Fruit fly (Drosophila melanogaster) Kc167 (cell line): ENCODE measurements around the gene CG43098.

ENCODE experiments used
- Myc ChIP-seq: fragments of >200 bp; optimal IDR thresholded peaks from 2 replicates; lab custom pipeline; 2017; ENCODE audit warnings: missing external identifiers
- Sin3A ChIP-seq: fragments of >200 bp; optimal IDR thresholded peaks from 2 replicates; lab custom pipeline; 2018; ENCODE audit warnings: missing external identifiers
- h ChIP-seq: fragments of >200 bp; optimal IDR thresholded peaks from 3 replicates; lab custom pipeline; 2018; ENCODE audit warnings: missing external identifiers
- insv ChIP-seq: fragments of >200 bp; optimal IDR thresholded peaks from 3 replicates; lab custom pipeline; 2018; ENCODE audit warnings: missing external identifiers
- psq ChIP-seq: fragments of >200 bp; optimal IDR thresholded peaks from 2 replicates; lab custom pipeline; 2017; ENCODE audit warnings: missing external identifiers
- ttk ChIP-seq: sonication (Bioruptor generic); optimal IDR thresholded peaks from 2 replicates; lab custom pipeline; 2017; ENCODE audit warnings: missing external identifiers

CG43098 gene

dm6 chr3L:3658768-3659167 lies at the start of gene CG43098:
Gene CG43098 (plus strand): TSS chr3L:3659068.
- TF ChIP-seq Myc (lab: Kevin White, UChicago) = no peak
- TF ChIP-seq Sin3A (lab: Kevin White, UChicago) = no peak
- no peak for TF ChIP-seq ttk (lab: Kevin White, UChicago)
- no peak for TF ChIP-seq psq (lab: Kevin White, UChicago)
- TF ChIP-seq h (lab: Kevin White, UChicago) = no peak
- TF ChIP-seq insv (lab: Kevin White, UChicago) = no peak

dm6 chr3L:3611892-3612291 lies 47.0 kb upstream of the CG43098 start, which contains the start of gene CG10359:
Gene CG10359 (plus strand): TSS chr3L:3612192.
- no peak for TF ChIP-seq Sin3A (lab: Kevin White, UChicago)
- TF ChIP-seq psq (lab: Kevin White, UChicago) = no peak
- no peak for TF ChIP-seq h (lab: Kevin White, UChicago)
- TF ChIP-seq ttk (lab: Kevin White, UChicago) = no peak
- TF ChIP-seq insv (lab: Kevin White, UChicago) = no peak
- TF ChIP-seq Myc (lab: Kevin White, UChicago) = no peak

dm6 chr3L:3612582-3613285 lies 46.1 kb upstream of the CG43098 start:
- TF ChIP-seq psq (lab: Kevin White, UChicago) (no peak), Sin3A (lab: Kevin White, UChicago) (no peak), Myc (lab: Kevin White, UChicago) (no peak), insv (lab: Kevin White, UChicago) (no peak), h (lab: Kevin White, UChicago) (no peak), ttk (lab: Kevin White, UChicago) (no peak)

- TF ChIP-seq ttk (lab: Kevin White, UChicago) = no peak
Observed at dm6 chr3L:3615082-3615481, 43.8 kb upstream of the CG43098 start, which contains the start of gene CG10357. Gene CG10357 (plus strand): TSS chr3L:3615382.

- TF ChIP-seq h (lab: Kevin White, UChicago) (no peak), Myc (lab: Kevin White, UChicago) (no peak)
Observed at dm6 chr3L:3616344-3616743, 42.5 kb upstream of the CG43098 start.

dm6 chr3L:3617252-3617651 lies 41.6 kb upstream of the CG43098 start:
- TF ChIP-seq Sin3A (lab: Kevin White, UChicago) = no peak
- TF ChIP-seq Myc (lab: Kevin White, UChicago) = no peak
- TF ChIP-seq h (lab: Kevin White, UChicago) = no peak
- TF ChIP-seq ttk (lab: Kevin White, UChicago) = no peak
- no peak for TF ChIP-seq insv (lab: Kevin White, UChicago)
- TF ChIP-seq psq (lab: Kevin White, UChicago) = no peak

- TF ChIP-seq Myc (lab: Kevin White, UChicago) = no peak
- TF ChIP-seq insv (lab: Kevin White, UChicago) = no peak
- TF ChIP-seq psq (lab: Kevin White, UChicago) = no peak
- no peak for TF ChIP-seq h (lab: Kevin White, UChicago)
- no peak for TF ChIP-seq ttk (lab: Kevin White, UChicago)
- TF ChIP-seq Sin3A (lab: Kevin White, UChicago) = no peak
Observed at dm6 chr3L:3620932-3621331, 37.9 kb upstream of the CG43098 start, which contains the start of gene CG14974. Gene CG14974 (minus strand): TSS chr3L:3621032.

dm6 chr3L:3624876-3625275 lies 34.0 kb upstream of the CG43098 start:
- TF ChIP-seq h (lab: Kevin White, UChicago) = no peak
- no peak for TF ChIP-seq Sin3A (lab: Kevin White, UChicago)
- no peak for TF ChIP-seq ttk (lab: Kevin White, UChicago)
- TF ChIP-seq Myc (lab: Kevin White, UChicago) = no peak
- no peak for TF ChIP-seq insv (lab: Kevin White, UChicago)
- TF ChIP-seq psq (lab: Kevin White, UChicago) = no peak

dm6 chr3L:3626069-3626468 lies 32.8 kb upstream of the CG43098 start, which contains the start of gene dar1:
Gene dar1 (plus strand): TSS chr3L:3626352.
- TF ChIP-seq ttk (lab: Kevin White, UChicago) (no peak), Myc (lab: Kevin White, UChicago) (no peak), psq (lab: Kevin White, UChicago) (no peak), insv (lab: Kevin White, UChicago) (no peak), Sin3A (lab: Kevin White, UChicago) (no peak), h (lab: Kevin White, UChicago) (no peak)

- TF ChIP-seq Sin3A (lab: Kevin White, UChicago) = no peak
Observed at dm6 chr3L:3632500-3633183, 26.2 kb upstream of the CG43098 start.

- TF ChIP-seq psq (lab: Kevin White, UChicago) (no peak), insv (lab: Kevin White, UChicago) (no peak), Sin3A (lab: Kevin White, UChicago) (no peak), ttk (lab: Kevin White, UChicago) (no peak), Myc (lab: Kevin White, UChicago) (no peak), h (lab: Kevin White, UChicago) (no peak)
Observed at dm6 chr3L:3634107-3634737, 24.6 kb upstream of the CG43098 start.
